Fruit fly (Drosophila melanogaster) whole organism, embryonic: ENCODE results near the gene Pgls.

ENCODE experiments used
- Atf-2 ChIP-seq: fragments of 200-800 bp; sonication (Bioruptor generic); optimal IDR thresholded peaks from 2 replicates; lab custom pipeline; 2016; ENCODE audit warnings: missing biosample characterization, missing genetic modification characterization
- Atf6 ChIP-seq: fragments of 200-800 bp; sonication (Bioruptor generic); IDR thresholded peaks from 2 replicates; pipeline ENCODE4 v1.3.6; 2022; ENCODE audit warnings: missing biosample characterization, missing genetic modification characterization
- BEAF-32 ChIP-seq: fragments of 200-800 bp; sonication (Bioruptor generic); optimal IDR thresholded peaks from 3 replicates; lab custom pipeline; 2017; ENCODE audit warnings: missing biosample characterization, missing genetic modification characterization, mild to moderate bottlenecking, moderate library complexity, missing genetic modification reagents
- Bteb2 ChIP-seq: fragments of 200-800 bp; sonication (Bioruptor generic); optimal IDR thresholded peaks from 2 replicates; lab custom pipeline; 2016; ENCODE audit warnings: missing biosample characterization, missing genetic modification characterization
- CG10147 ChIP-seq: fragments of 200-800 bp; sonication (Bioruptor generic); optimal IDR thresholded peaks from 2 replicates; lab custom pipeline; 2019; ENCODE audit warnings: missing biosample characterization, mild to moderate bottlenecking, missing genetic modification characterization, moderate library complexity
- CG10267 ChIP-seq: fragments of 200-800 bp; sonication (Bioruptor generic); optimal IDR thresholded peaks from 2 replicates; lab custom pipeline; 2018; ENCODE audit warnings: missing biosample characterization, mild to moderate bottlenecking, missing genetic modification characterization, moderate library complexity
- CG10274 ChIP-seq: fragments of 200-800 bp; sonication (Bioruptor generic); optimal IDR thresholded peaks from 3 replicates; lab custom pipeline; 2017; ENCODE audit warnings: missing biosample characterization, mild to moderate bottlenecking, missing genetic modification characterization
- CG13296 ChIP-seq: fragments of 200-800 bp; sonication (Bioruptor generic); optimal IDR thresholded peaks from 3 replicates; lab custom pipeline; 2018; ENCODE audit warnings: missing biosample characterization, mild to moderate bottlenecking, missing genetic modification characterization
- CG14965 ChIP-seq: fragments of 200-800 bp; sonication (Bioruptor generic); optimal IDR thresholded peaks from 2 replicates; lab custom pipeline; 2016; ENCODE audit warnings: missing biosample characterization, missing genetic modification characterization, borderline replicate concordance
- CG16815 ChIP-seq: fragments of 200-800 bp; sonication (Bioruptor generic); optimal IDR thresholded peaks from 3 replicates; lab custom pipeline; 2017; ENCODE audit warnings: missing biosample characterization, mild to moderate bottlenecking, missing genetic modification characterization
- CG32772 ChIP-seq: fragments of 200-800 bp; sonication (Bioruptor generic); IDR thresholded peaks from 2 replicates; pipeline ENCODE4 v1.3.6; 2022; ENCODE audit warnings: missing biosample characterization, missing genetic modification characterization
- CG3838 ChIP-seq: fragments of 200-800 bp; sonication (Bioruptor generic); optimal IDR thresholded peaks from 3 replicates; lab custom pipeline; 2016; ENCODE audit warnings: missing biosample characterization, missing genetic modification characterization
- CG3847 ChIP-seq: fragments of 200-800 bp; sonication (Bioruptor generic); IDR thresholded peaks from 2 replicates; pipeline ENCODE4 v1.3.6; 2022; ENCODE audit warnings: missing biosample characterization, missing genetic modification characterization
- CG7556 ChIP-seq: fragments of 200-800 bp; sonication (Bioruptor generic); optimal IDR thresholded peaks from 2 replicates; lab custom pipeline; 2017; ENCODE audit warnings: missing biosample characterization, mild to moderate bottlenecking, missing genetic modification characterization
- CG7786 ChIP-seq: fragments of 200-800 bp; sonication (Bioruptor generic); optimal IDR thresholded peaks from 2 replicates; lab custom pipeline; 2016; ENCODE audit warnings: missing biosample characterization, missing genetic modification characterization
- CG9609 ChIP-seq: fragments of 200-800 bp; sonication (Bioruptor generic); optimal IDR thresholded peaks from 3 replicates; lab custom pipeline; 2016; ENCODE audit warnings: missing biosample characterization, missing genetic modification characterization
- CG9932 ChIP-seq: fragments of 200-800 bp; sonication (Bioruptor generic); IDR thresholded peaks from 2 replicates; pipeline ENCODE4 v1.3.6; 2022; ENCODE audit warnings: missing biosample characterization, missing genetic modification characterization
- D19A ChIP-seq: fragments of 200-800 bp; optimal IDR thresholded peaks from 3 replicates; lab custom pipeline; 2019; ENCODE audit warnings: missing biosample characterization, mild to moderate bottlenecking, missing genetic modification characterization, moderate library complexity
- Fer2 ChIP-seq: fragments of 200-800 bp; sonication (Bioruptor generic); optimal IDR thresholded peaks from 2 replicates; lab custom pipeline; 2018; ENCODE audit warnings: missing biosample characterization, mild to moderate bottlenecking, missing genetic modification characterization, moderate library complexity
- Gug ChIP-seq: fragments of 200-800 bp; sonication (Bioruptor generic); IDR thresholded peaks from 4 replicates; pipeline ENCODE4 v1.3.6; 2022; ENCODE audit warnings: missing biosample characterization, missing genetic modification characterization
- HLHmδ ChIP-seq: fragments of 200-800 bp; sonication (Bioruptor generic); optimal IDR thresholded peaks from 2 replicates; lab custom pipeline; 2018; ENCODE audit warnings: missing biosample characterization, mild to moderate bottlenecking, missing genetic modification characterization, moderate library complexity
- HmgZ ChIP-seq: fragments of 200-800 bp; sonication (Bioruptor generic); optimal IDR thresholded peaks from 2 replicates; lab custom pipeline; 2018; ENCODE audit warnings: missing biosample characterization, mild to moderate bottlenecking, missing genetic modification characterization
- Med ChIP-seq: fragments of 200-800 bp; sonication (Bioruptor generic); peaks from one replicate; lab custom pipeline; 2016; ENCODE audit warnings: missing biosample characterization, missing genetic modification characterization, mild to moderate bottlenecking, inconsistent platforms, moderate library complexity
- Neu2 ChIP-seq: fragments of 200-800 bp; sonication (Bioruptor generic); optimal IDR thresholded peaks from 3 replicates; lab custom pipeline; 2016; ENCODE audit warnings: missing biosample characterization, missing genetic modification characterization, borderline replicate concordance
- Pdp1 ChIP-seq, 2 experiments: fragments of 200-800 bp; sonication (Bioruptor generic); optimal IDR thresholded peaks; 3 replicates each; lab custom pipeline; 2016; ENCODE audit warnings: missing biosample characterization in 2 of 2, missing genetic modification characterization in 2 of 2, mild to moderate bottlenecking in 1 of 2, moderate library complexity in 1 of 2
- Usf ChIP-seq: fragments of 200-800 bp; sonication (Bioruptor generic); optimal IDR thresholded peaks from 2 replicates; lab custom pipeline; 2017; ENCODE audit warnings: missing genotype, missing biosample characterization, missing genetic modification characterization
- abd-A ChIP-seq: fragments of 200-800 bp; sonication (Bioruptor generic); optimal IDR thresholded peaks from 3 replicates; lab custom pipeline; 2019; ENCODE audit warnings: missing biosample characterization, mild to moderate bottlenecking, missing genetic modification characterization, moderate library complexity
- bcd ChIP-seq: fragments of 200-800 bp; sonication (Bioruptor generic); optimal IDR thresholded peaks from 2 replicates; lab custom pipeline; 2017; ENCODE audit warnings: missing biosample characterization, mild to moderate bottlenecking, missing genetic modification characterization
- crp ChIP-seq, 2 experiments: fragments of 200-800 bp; sonication (Bioruptor generic); optimal IDR thresholded peaks; 2 replicates in 1 of 2; 3 replicates in 1 of 2; lab custom pipeline; 2017; ENCODE audit warnings: missing biosample characterization in 2 of 2, missing genetic modification characterization in 2 of 2, mild to moderate bottlenecking in 1 of 2, moderate library complexity in 1 of 2
- cwo ChIP-seq: fragments of 200-800 bp; sonication (Bioruptor generic); optimal IDR thresholded peaks from 3 replicates; lab custom pipeline; 2017; ENCODE audit warnings: missing biosample characterization, missing genetic modification characterization, mild to moderate bottlenecking, moderate library complexity, missing genetic modification reagents
- disco-r ChIP-seq: fragments of 200-800 bp; sonication (Bioruptor generic); optimal IDR thresholded peaks from 2 replicates; lab custom pipeline; 2016; ENCODE audit warnings: missing biosample characterization, missing genetic modification characterization
- fd102C ChIP-seq: fragments of 200-800 bp; sonication (Bioruptor generic); optimal IDR thresholded peaks from 2 replicates; lab custom pipeline; 2018; ENCODE audit warnings: missing biosample characterization, mild to moderate bottlenecking, missing genetic modification characterization, moderate library complexity
- gfzf ChIP-seq: fragments of 200-800 bp; sonication (Bioruptor generic); optimal IDR thresholded peaks from 2 replicates; lab custom pipeline; 2016; ENCODE audit warnings: missing biosample characterization, mild to moderate bottlenecking, missing genetic modification characterization, moderate library complexity
- gsb-n ChIP-seq: fragments of 200-800 bp; sonication (Bioruptor generic); optimal IDR thresholded peaks from 3 replicates; lab custom pipeline; 2018; ENCODE audit warnings: missing biosample characterization, mild to moderate bottlenecking, missing genetic modification characterization
- ham ChIP-seq: fragments of 200-800 bp; sonication (Bioruptor generic); IDR thresholded peaks from 2 replicates; pipeline ENCODE4 v1.3.6; 2022; ENCODE audit warnings: missing biosample characterization, missing genetic modification characterization
- ind ChIP-seq: fragments of 200-800 bp; sonication (Bioruptor generic); optimal IDR thresholded peaks from 3 replicates; lab custom pipeline; 2016; ENCODE audit warnings: missing biosample characterization, missing genetic modification characterization
- kah ChIP-seq: fragments of 200-800 bp; sonication (Bioruptor generic); optimal IDR thresholded peaks from 2 replicates; lab custom pipeline; 2018; ENCODE audit warnings: missing biosample characterization, mild to moderate bottlenecking, missing genetic modification characterization
- lilli ChIP-seq: fragments of 200-800 bp; sonication (Bioruptor generic); optimal IDR thresholded peaks from 3 replicates; lab custom pipeline; 2016; ENCODE audit warnings: missing biosample characterization, missing genetic modification characterization
- phol ChIP-seq: fragments of 200-800 bp; sonication (Bioruptor generic); optimal IDR thresholded peaks from 3 replicates; lab custom pipeline; 2018; ENCODE audit warnings: missing biosample characterization, mild to moderate bottlenecking, missing genetic modification characterization, moderate library complexity
- prd ChIP-seq, 3 experiments: fragments of >200 bp in 2 of 3; fragments of 200-800 bp in 1 of 3; sonication (Bioruptor generic) in 1 of 3; optimal IDR thresholded peaks in 2 of 3; IDR thresholded peaks in 1 of 3; 2 replicates in 2 of 3; 3 replicates in 1 of 3; pipeline versions ENCODE4 v1.3.6 to Lab custom; 2017 to 2022; ENCODE audit warnings: missing biosample characterization in 1 of 3, missing genetic modification characterization in 1 of 3
- slbo ChIP-seq: fragments of 200-800 bp; sonication (Bioruptor generic); IDR thresholded peaks from 2 replicates; pipeline ENCODE4 v1.3.6; 2022; ENCODE audit warnings: missing biosample characterization, missing genetic modification characterization
- sqz ChIP-seq: fragments of 200-800 bp; sonication (Bioruptor generic); optimal IDR thresholded peaks from 3 replicates; lab custom pipeline; 2018; ENCODE audit warnings: missing biosample characterization, mild to moderate bottlenecking, missing genetic modification characterization
- ssp ChIP-seq: fragments of 200-800 bp; sonication (Bioruptor generic); IDR thresholded peaks from 2 replicates; pipeline ENCODE4 v1.3.6; 2022; ENCODE audit warnings: missing biosample characterization, missing genetic modification characterization
- stwl ChIP-seq: fragments of 200-800 bp; sonication (Bioruptor generic); optimal IDR thresholded peaks from 3 replicates; lab custom pipeline; 2018; ENCODE audit warnings: missing biosample characterization, mild to moderate bottlenecking, missing genetic modification characterization, moderate library complexity
- ttk ChIP-seq: fragments of 200-800 bp; sonication (Bioruptor generic); IDR thresholded peaks from 2 replicates; pipeline ENCODE4 v2.1.2; 2022; ENCODE audit warnings: missing biosample characterization, missing genetic modification characterization
- twi ChIP-seq: fragments of 200-800 bp; optimal IDR thresholded peaks from 2 replicates; lab custom pipeline; 2019; ENCODE audit warnings: missing biosample characterization, mild to moderate bottlenecking, missing genetic modification characterization, moderate library complexity
- unc-4 ChIP-seq: fragments of 200-800 bp; sonication (Bioruptor generic); IDR thresholded peaks from 2 replicates; pipeline ENCODE4 v1.3.6; 2022; ENCODE audit warnings: missing biosample characterization, missing genetic modification characterization; ENCODE audit not compliant: partially characterized antibody

Pgls gene

DNA sequence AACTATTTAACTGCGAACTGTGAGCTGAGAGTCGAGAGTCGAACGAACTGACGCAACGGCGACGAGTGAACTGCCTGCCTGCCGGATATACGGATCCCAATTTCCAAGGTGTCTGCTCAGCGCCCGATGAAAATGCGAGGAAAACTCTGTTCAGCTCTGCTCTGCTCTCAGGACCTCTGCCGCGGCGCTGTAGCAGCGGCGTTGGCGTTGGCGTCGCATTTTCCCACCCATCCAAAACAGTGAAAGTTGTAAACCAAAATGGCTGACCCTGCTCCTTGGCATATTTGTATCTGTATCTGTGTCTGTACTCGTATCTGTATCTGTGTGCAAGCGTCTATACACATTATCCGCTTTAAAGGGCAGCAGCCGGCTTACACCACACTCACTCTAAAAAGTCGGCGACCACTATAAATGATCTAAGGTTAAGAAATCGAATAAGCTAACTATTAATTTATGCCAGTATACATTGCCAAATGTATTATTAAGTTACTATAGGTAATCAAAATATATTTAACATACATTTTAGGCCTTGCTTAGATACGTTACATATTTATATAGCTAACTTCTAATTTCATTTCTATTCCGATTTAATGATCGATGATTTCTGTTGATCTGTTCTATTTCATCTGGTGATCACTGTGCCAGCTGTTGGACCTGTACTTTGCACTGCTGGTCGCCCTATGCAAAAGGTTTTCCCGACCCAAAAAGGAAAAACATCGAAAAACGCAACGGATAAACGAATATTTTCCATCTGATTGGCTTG lies 24.4 kb upstream of the Pgls start (continued):
- TF ChIP-seq BEAF-32 (GFP tag; lab: Kevin White, UChicago): no peak
- TF ChIP-seq D19A (tag; lab: Kevin White, UChicago): peak; percentile 84
- peak; percentile 43 for TF ChIP-seq kah (GFP tag; lab: Kevin White, UChicago)
- TF ChIP-seq CG9609 (GFP tag; lab: Kevin White, UChicago): peak; percentile 8
- no peak for TF ChIP-seq ham (GFP tag; lab: Robert Waterston, UW)
- 0 out of 4 replicates have a peak, but pooled peaks have one; percentile 17 for TF ChIP-seq Gug (GFP tag; lab: Robert Waterston, UW)
- peak; percentile 44 for TF ChIP-seq Usf (GFP tag; lab: Kevin White, UChicago)
- peak; percentile 57 for TF ChIP-seq HmgZ (tag; lab: Kevin White, UChicago)
- TF ChIP-seq Neu2 (GFP tag; lab: Kevin White, UChicago): no peak
- TF ChIP-seq gsb-n (tag; lab: Kevin White, UChicago): peak; percentile 71
- TF ChIP-seq gfzf: no peak
- TF ChIP-seq Med (GFP tag; lab: Kevin White, UChicago): peak; percentile 77
- TF ChIP-seq ttk: no peak
- TF ChIP-seq crp (GFP tag; optimal IDR thresholded peaks at IDR 0.05; lab: Kevin White, UChicago): peak in 1 of 2 experiments; percentile 46
- TF ChIP-seq CG7786 (GFP tag; lab: Kevin White, UChicago): no peak
- TF ChIP-seq CG10274 (GFP tag; lab: Kevin White, UChicago): peak; percentile 26
- TF ChIP-seq slbo (GFP tag; lab: Robert Waterston, UW): peak; percentile 58
- TF ChIP-seq phol (tag; lab: Kevin White, UChicago): peak; percentile 89
- peak; percentile 42 for TF ChIP-seq lilli (GFP tag; lab: Kevin White, UChicago)
- TF ChIP-seq CG3847 (GFP tag; lab: Robert Waterston, UW): 0 out of 2 replicates have a peak, but pooled peaks have one; percentile 31
- TF ChIP-seq CG32772: peak; percentile 28; the same call in 1 of the 2 replicates
- 0 out of 2 replicates have a peak, but pooled peaks have one; percentile 9 for TF ChIP-seq CG9932 (GFP tag; lab: Robert Waterston, UW)
- no peak for TF ChIP-seq abd-A
- TF ChIP-seq CG10267 (tag; lab: Kevin White, UChicago): peak; percentile 84
- peak; percentile 13 for TF ChIP-seq Atf-2 (GFP tag; lab: Kevin White, UChicago)
- TF ChIP-seq unc-4 (GFP tag; lab: Robert Waterston, UW): no peak
- TF ChIP-seq CG7556 (GFP tag; lab: Kevin White, UChicago): peak; percentile 89
- peak; percentile 26; the same call in 1 of the 2 replicates for TF ChIP-seq Atf6
- TF ChIP-seq CG13296: peak; percentile 63
- no peak for TF ChIP-seq CG14965 (GFP tag; lab: Kevin White, UChicago)
- peak; percentile 15 to 41 for TF ChIP-seq Pdp1 (GFP tag; optimal IDR thresholded peaks at IDR 0.05; lab: Kevin White, UChicago)
- TF ChIP-seq CG16815: peak; percentile 86
- TF ChIP-seq CG3838 (GFP tag; lab: Kevin White, UChicago): peak; percentile 2
- peak; percentile 85 for TF ChIP-seq fd102C
- TF ChIP-seq CG10147 (GFP tag; lab: Kevin White, UChicago): peak; percentile 61
- TF ChIP-seq cwo: peak; percentile 47
- TF ChIP-seq prd (optimal IDR thresholded peaks at IDR 0.05; lab: Kevin White, UChicago): no peak
- TF ChIP-seq prd (GFP tag; IDR thresholded peaks at IDR 0.05; lab: Robert Waterston, UW): peak; percentile 82
- peak; percentile 54 for TF ChIP-seq ind (GFP tag; lab: Kevin White, UChicago)
- TF ChIP-seq bcd (GFP tag; lab: Kevin White, UChicago): peak; percentile 68
- TF ChIP-seq stwl: peak; percentile 17
- peak; percentile 33 for TF ChIP-seq Fer2 (tag; lab: Kevin White, UChicago)
- no peak for TF ChIP-seq HLHmδ
- TF ChIP-seq disco-r (GFP tag; lab: Kevin White, UChicago): no peak
- TF ChIP-seq sqz (GFP tag; lab: Kevin White, UChicago): peak; percentile 58
- TF ChIP-seq ssp (GFP tag; lab: Robert Waterston, UW): no peak
- peak; percentile 7 for TF ChIP-seq Bteb2
- TF ChIP-seq twi (tag; lab: Kevin White, UChicago): peak; percentile 79
